Worm (Caenorhabditis elegans): ENCODE measurements around the gene met-2.
A peak's percentile ranks its signal among the peaks of the same experiment; 100 is the strongest.

met-2 gene

ce11 chrIII:8358213-8358672 lies 16.9 kb upstream of the met-2 start, which contains the start of the genes R05D3.8 and rfp-1 (continued):
- no peak for TF ChIP-seq nhr-76 (tag; optimal IDR thresholded peaks at IDR 0.05)
- no peak for TF ChIP-seq eor-1 (tag; optimal IDR thresholded peaks at IDR 0.05)
- peak; percentile 58 for TF ChIP-seq fkh-10 (GFP tag; optimal IDR thresholded peaks at IDR 0.05)
- peak; percentile 85 for TF ChIP-seq skn-1 (tag; optimal IDR thresholded peaks at IDR 0.05)
- TF ChIP-seq nhr-12 (tag; optimal IDR thresholded peaks at IDR 0.05), result no peak
- TF ChIP-seq aly-2 (tag; optimal IDR thresholded peaks at IDR 0.05), result no peak
- TF ChIP-seq egl-5 (tag; optimal IDR thresholded peaks at IDR 0.05), result peak; percentile 99

- TF ChIP-seq tbx-2 (tag; optimal IDR thresholded peaks at IDR 0.05) (no peak), ZK546.5 (tag; optimal IDR thresholded peaks at IDR 0.05) (no peak), nfya-1 (tag; optimal IDR thresholded peaks at IDR 0.05; ENCODE audit: insufficient read depth) (no peak), egl-27 (tag; optimal IDR thresholded peaks at IDR 0.05) (no peak), fkh-2 (tag; optimal IDR thresholded peaks at IDR 0.05) (no peak), nhr-28 (tag; optimal IDR thresholded peaks at IDR 0.05) (no peak)
These were observed 11.6 kb upstream of the met-2 start, which contains the start of gene R05D3.3 for ce11 chrIII:8363253-8364061. Gene R05D3.3, plus strand, starts transcription at chrIII:8364011.

- TF ChIP-seq ztf-11 (tag; optimal IDR thresholded peaks at IDR 0.05) (no peak), nhr-25 (tag; optimal IDR thresholded peaks at IDR 0.05) (peak; percentile 15)
These were observed 6.5 kb upstream of the met-2 start, which contains the start of gene R05D3.9 for ce11 chrIII:8368619-8369018. Gene R05D3.9, minus strand, starts transcription at chrIII:8368719.

- TF ChIP-seq elt-1 (tag; optimal IDR thresholded peaks at IDR 0.05), result no peak
- no peak for TF ChIP-seq ztf-4 (tag; optimal IDR thresholded peaks at IDR 0.05)
- TF ChIP-seq daf-12 (tag; optimal IDR thresholded peaks at IDR 0.05), result no peak
- TF ChIP-seq ztf-11 (tag; optimal IDR thresholded peaks at IDR 0.05), result no peak
- TF ChIP-seq mml-1 (tag; optimal IDR thresholded peaks at IDR 0.05), result no peak
- no peak for TF ChIP-seq nhr-11 (tag; optimal IDR thresholded peaks at IDR 0.05)
- no peak for TF ChIP-seq eor-1 (tag; optimal IDR thresholded peaks at IDR 0.05)
- TF ChIP-seq unc-62 (GFP tag; optimal IDR thresholded peaks at IDR 0.05), result no peak
- no peak for TF ChIP-seq elt-2 (tag; optimal IDR thresholded peaks at IDR 0.05)
- TF ChIP-seq R02D3.7 (tag; optimal IDR thresholded peaks at IDR 0.05), result no peak
- TF ChIP-seq lsy-12 (tag; optimal IDR thresholded peaks at IDR 0.05), result no peak
- TF ChIP-seq nfya-1 (tag; optimal IDR thresholded peaks at IDR 0.05; ENCODE audit: insufficient read depth), result no peak
- no peak for TF ChIP-seq jun-1 (tag; optimal IDR thresholded peaks at IDR 0.05)
- TF ChIP-seq ZK546.5 (tag; optimal IDR thresholded peaks at IDR 0.05), result no peak
- TF ChIP-seq unc-39 (tag; optimal IDR thresholded peaks at IDR 0.05), result no peak
- no peak for TF ChIP-seq snpc-4 (tag; optimal IDR thresholded peaks at IDR 0.05)
- TF ChIP-seq fkh-10 (GFP tag; optimal IDR thresholded peaks at IDR 0.05), result no peak
These were observed 5.9 kb upstream of the met-2 start for ce11 chrIII:8369172-8369571.

- TF ChIP-seq ZK546.5 (tag; optimal IDR thresholded peaks at IDR 0.05), result no peak
- TF ChIP-seq egl-27 (tag; optimal IDR thresholded peaks at IDR 0.05), result no peak
- TF ChIP-seq nhr-237 (tag; optimal IDR thresholded peaks at IDR 0.05), result no peak
- TF ChIP-seq hmg-11 (tag; optimal IDR thresholded peaks at IDR 0.05), result no peak
- TF ChIP-seq nhr-11 (tag; optimal IDR thresholded peaks at IDR 0.05), result no peak
- TF ChIP-seq nhr-43 (tag; optimal IDR thresholded peaks at IDR 0.05; ENCODE audit: poor library complexity, severe bottlenecking), result no peak
- TF ChIP-seq snpc-4 (tag; optimal IDR thresholded peaks at IDR 0.05), result no peak
- TF ChIP-seq fos-1 (tag; optimal IDR thresholded peaks at IDR 0.05), result no peak
- no peak for TF ChIP-seq ceh-9 (tag; optimal IDR thresholded peaks at IDR 0.05)
These were observed 4.9 kb upstream of the met-2 start for ce11 chrIII:8370188-8370587.

- TF ChIP-seq ama-1 (optimal IDR thresholded peaks at IDR 0.05) (no peak), elt-2 (tag; optimal IDR thresholded peaks at IDR 0.05) (peak; percentile 85), nhr-23 (tag; optimal IDR thresholded peaks at IDR 0.05) (no peak), ZK546.5 (tag; optimal IDR thresholded peaks at IDR 0.05) (no peak), nhr-67 (tag; optimal IDR thresholded peaks at IDR 0.05) (no peak), nhr-25 (tag; optimal IDR thresholded peaks at IDR 0.05) (no peak), nhr-76 (tag; optimal IDR thresholded peaks at IDR 0.05) (no peak), unc-62 (GFP tag; optimal IDR thresholded peaks at IDR 0.05) (no peak), jun-1 (tag; optimal IDR thresholded peaks at IDR 0.05) (peak; percentile 6), ceh-9 (tag; optimal IDR thresholded peaks at IDR 0.05) (no peak), sea-2 (GFP tag; optimal IDR thresholded peaks at IDR 0.05) (no peak), mdl-1 (tag; optimal IDR thresholded peaks at IDR 0.05) (peak; percentile 55), mml-1 (tag; optimal IDR thresholded peaks at IDR 0.05) (no peak), daf-12 (tag; optimal IDR thresholded peaks at IDR 0.05) (no peak), R02D3.7 (tag; optimal IDR thresholded peaks at IDR 0.05) (no peak), aly-2 (tag; optimal IDR thresholded peaks at IDR 0.05) (no peak), ceh-16 (tag; optimal IDR thresholded peaks at IDR 0.05) (no peak), ztf-4 (tag; optimal IDR thresholded peaks at IDR 0.05) (no peak), lsy-12 (tag; optimal IDR thresholded peaks at IDR 0.05) (no peak), lin-39 (tag; optimal IDR thresholded peaks at IDR 0.05) (no peak), hmg-11 (tag; optimal IDR thresholded peaks at IDR 0.05) (peak; percentile 17), elt-3 (tag; optimal IDR thresholded peaks at IDR 0.05) (no peak), fkh-2 (tag; optimal IDR thresholded peaks at IDR 0.05) (no peak), fkh-10 (GFP tag; optimal IDR thresholded peaks at IDR 0.05) (no peak)
These were observed 4.2 kb upstream of the met-2 start for ce11 chrIII:8370846-8371257.
